Fruit fly (Drosophila melanogaster) whole organism, prepupa: ENCODE measurements around the gene CG8833.

ENCODE experiments used
- CG10631 ChIP-seq: fragments of 200-800 bp; sonication (Bioruptor generic); optimal IDR thresholded peaks from 2 replicates; lab custom pipeline; 2016; ENCODE audit warnings: missing biosample characterization, missing genetic modification characterization
- CG11294 ChIP-seq: fragments of 200-800 bp; sonication (Bioruptor generic); IDR thresholded peaks from 2 replicates; pipeline ENCODE4 v1.3.6; 2022; ENCODE audit warnings: missing biosample characterization, missing genetic modification characterization
- CG11762 ChIP-seq: fragments of 200-800 bp; sonication (Bioruptor generic); optimal IDR thresholded peaks from 3 replicates; lab custom pipeline; 2016; ENCODE audit warnings: missing biosample characterization, missing genetic modification characterization; ENCODE audit not compliant: insufficient read depth
- CG11902 ChIP-seq: fragments of 200-800 bp; sonication (Bioruptor generic); optimal IDR thresholded peaks from 3 replicates; lab custom pipeline; 2016; ENCODE audit warnings: missing biosample characterization, missing genetic modification characterization
- CG15336 ChIP-seq: fragments of 200-800 bp; sonication (Bioruptor generic); IDR thresholded peaks from 2 replicates; pipeline ENCODE4 v1.3.6; 2022; ENCODE audit warnings: missing biosample characterization, missing genetic modification characterization
- CG1621 ChIP-seq: fragments of 200-800 bp; sonication (Bioruptor generic); optimal IDR thresholded peaks from 3 replicates; lab custom pipeline; 2018; ENCODE audit warnings: missing biosample characterization, mild to moderate bottlenecking, missing genetic modification characterization
- CG16779 ChIP-seq: fragments of 200-800 bp; sonication (Bioruptor generic); optimal IDR thresholded peaks from 3 replicates; lab custom pipeline; 2017; ENCODE audit warnings: missing biosample characterization, mild to moderate bottlenecking, missing genetic modification characterization
- CG3032 ChIP-seq: fragments of 200-800 bp; optimal IDR thresholded peaks from 2 replicates; lab custom pipeline; 2019; ENCODE audit warnings: missing biosample characterization, mild to moderate bottlenecking, missing genetic modification characterization, moderate library complexity
- CG31627 ChIP-seq: fragments of 200-800 bp; sonication (Bioruptor generic); optimal IDR thresholded peaks from 3 replicates; lab custom pipeline; 2016; ENCODE audit warnings: missing biosample characterization, missing genetic modification characterization
- CG34406 ChIP-seq: fragments of 200-800 bp; sonication (Bioruptor generic); optimal IDR thresholded peaks from 3 replicates; lab custom pipeline; 2016; ENCODE audit warnings: missing biosample characterization, missing genetic modification characterization
- CG3919 ChIP-seq: fragments of 200-800 bp; sonication (Bioruptor generic); optimal IDR thresholded peaks from 3 replicates; lab custom pipeline; 2016; ENCODE audit warnings: missing biosample characterization, missing genetic modification characterization
- CG4318 ChIP-seq: fragments of 200-800 bp; sonication (Bioruptor generic); optimal IDR thresholded peaks from 3 replicates; lab custom pipeline; 2017; ENCODE audit warnings: missing biosample characterization, mild to moderate bottlenecking, missing genetic modification characterization
- CG6792 ChIP-seq: fragments of 200-800 bp; sonication (Bioruptor generic); optimal IDR thresholded peaks from 3 replicates; lab custom pipeline; 2016; ENCODE audit warnings: missing biosample characterization, missing genetic modification characterization
- CG6808 ChIP-seq: fragments of 200-800 bp; sonication (Bioruptor generic); optimal IDR thresholded peaks from 3 replicates; lab custom pipeline; 2017; ENCODE audit warnings: missing biosample characterization, missing genetic modification characterization, mild to moderate bottlenecking, moderate library complexity, missing genetic modification reagents
- CG6854 ChIP-seq: fragments of 200-800 bp; sonication (Bioruptor generic); optimal IDR thresholded peaks from 2 replicates; lab custom pipeline; 2017; ENCODE audit warnings: missing biosample characterization, mild to moderate bottlenecking, missing genetic modification characterization
- CG7368 ChIP-seq: fragments of 200-800 bp; sonication (Bioruptor generic); optimal IDR thresholded peaks from 3 replicates; lab custom pipeline; 2016; ENCODE audit warnings: missing biosample characterization, missing genetic modification characterization
- CG8119 ChIP-seq: fragments of 200-800 bp; sonication (Bioruptor generic); IDR thresholded peaks from 3 replicates; pipeline ENCODE4 v1.3.6; 2022; ENCODE audit warnings: missing biosample characterization, missing genetic modification characterization
- CG8319 ChIP-seq: fragments of 200-800 bp; sonication (Bioruptor generic); optimal IDR thresholded peaks from 3 replicates; lab custom pipeline; 2016; ENCODE audit warnings: missing biosample characterization, missing genetic modification characterization
- Eip75B ChIP-seq: fragments of 200-800 bp; sonication (Bioruptor generic); optimal IDR thresholded peaks from 3 replicates; lab custom pipeline; 2016; ENCODE audit warnings: missing biosample characterization, missing genetic modification characterization
- Eip78C ChIP-seq: fragments of 200-800 bp; sonication (Bioruptor generic); peaks from one replicate; lab custom pipeline; 2016; ENCODE audit warnings: missing biosample characterization, missing genetic modification characterization
- Eip93F ChIP-seq: fragments of 200-800 bp; sonication (Bioruptor generic); optimal IDR thresholded peaks from 2 replicates; lab custom pipeline; 2016; ENCODE audit warnings: missing biosample characterization, mild to moderate bottlenecking, missing genetic modification characterization
- Ets21C ChIP-seq: fragments of 200-800 bp; sonication (Bioruptor generic); optimal IDR thresholded peaks from 3 replicates; lab custom pipeline; 2016; ENCODE audit warnings: missing biosample characterization, missing genetic modification characterization
- Ets96B ChIP-seq: fragments of 200-800 bp; optimal IDR thresholded peaks from 2 replicates; lab custom pipeline; 2019; ENCODE audit warnings: missing biosample characterization, mild to moderate bottlenecking, missing genetic modification characterization, moderate library complexity
- Gug ChIP-seq: fragments of 200-800 bp; sonication (Bioruptor generic); IDR thresholded peaks from 2 replicates; pipeline ENCODE4 v1.3.6; 2022; ENCODE audit warnings: missing biosample characterization, missing genetic modification characterization
- Hr38 ChIP-seq: sonication (Bioruptor generic); optimal IDR thresholded peaks from 2 replicates; lab custom pipeline; 2016; ENCODE audit warnings: missing biosample characterization, missing genetic modification characterization
- Hr39 ChIP-seq: fragments of 200-800 bp; sonication (Bioruptor generic); optimal IDR thresholded peaks from 2 replicates; lab custom pipeline; 2016; ENCODE audit warnings: missing biosample characterization, missing genetic modification characterization
- Lpt ChIP-seq: fragments of 200-800 bp; sonication (Bioruptor generic); optimal IDR thresholded peaks from 3 replicates; lab custom pipeline; 2016; ENCODE audit warnings: missing biosample characterization, missing genetic modification characterization
- Met ChIP-seq: fragments of 200-800 bp; sonication (Bioruptor generic); optimal IDR thresholded peaks from 3 replicates; lab custom pipeline; 2016; ENCODE audit warnings: missing biosample characterization, missing genetic modification characterization
- OdsH ChIP-seq: fragments of 200-800 bp; sonication (Bioruptor generic); optimal IDR thresholded peaks from 3 replicates; lab custom pipeline; 2016; ENCODE audit warnings: missing biosample characterization, missing genetic modification characterization
- Sox102F ChIP-seq: fragments of 200-800 bp; sonication (Bioruptor generic); optimal IDR thresholded peaks from 2 replicates; lab custom pipeline; 2016; ENCODE audit warnings: missing biosample characterization, mild to moderate bottlenecking, missing genetic modification characterization
- Sox15 ChIP-seq: fragments of 200-800 bp; sonication (Bioruptor generic); optimal IDR thresholded peaks from 3 replicates; lab custom pipeline; 2016; ENCODE audit warnings: missing biosample characterization, missing genetic modification characterization
- cyc ChIP-seq: fragments of 200-800 bp; sonication (Bioruptor generic); optimal IDR thresholded peaks from 3 replicates; lab custom pipeline; 2016; ENCODE audit warnings: missing biosample characterization, missing genetic modification characterization
- dac ChIP-seq: fragments of 200-800 bp; sonication (Bioruptor generic); optimal IDR thresholded peaks from 2 replicates; lab custom pipeline; 2017; ENCODE audit warnings: missing biosample characterization, mild to moderate bottlenecking, missing genetic modification characterization
- dsx ChIP-seq: fragments of 200-800 bp; optimal IDR thresholded peaks from 3 replicates; lab custom pipeline; 2019; ENCODE audit warnings: missing biosample characterization, mild to moderate bottlenecking, missing genetic modification characterization, moderate library complexity; ENCODE audit not compliant: poor library complexity, severe bottlenecking
- eg ChIP-seq: fragments of 200-800 bp; sonication (Bioruptor generic); IDR thresholded peaks from 3 replicates; pipeline ENCODE4 v1.3.6; 2022; ENCODE audit warnings: missing biosample characterization, missing genetic modification characterization
- esn ChIP-seq: fragments of 200-800 bp; sonication (Bioruptor generic); optimal IDR thresholded peaks from 2 replicates; lab custom pipeline; 2016; ENCODE audit warnings: missing biosample characterization, mild to moderate bottlenecking, missing genetic modification characterization, moderate library complexity
- fd59A ChIP-seq: fragments of 200-800 bp; sonication (Bioruptor generic); optimal IDR thresholded peaks from 2 replicates; lab custom pipeline; 2017; ENCODE audit warnings: missing biosample characterization, mild to moderate bottlenecking, missing genetic modification characterization, missing genetic modification reagents
- fkh ChIP-seq: fragments of 200-800 bp; sonication (Bioruptor generic); optimal IDR thresholded peaks from 3 replicates; lab custom pipeline; 2017; ENCODE audit warnings: missing biosample characterization, mild to moderate bottlenecking, missing genetic modification characterization, moderate library complexity
- lz ChIP-seq: fragments of 200-800 bp; sonication (Bioruptor generic); optimal IDR thresholded peaks from 3 replicates; lab custom pipeline; 2016; ENCODE audit warnings: missing biosample characterization, missing genetic modification characterization
- pdm3 ChIP-seq: fragments of 200-800 bp; sonication (Bioruptor generic); optimal IDR thresholded peaks from 3 replicates; lab custom pipeline; 2016; ENCODE audit warnings: missing biosample characterization, missing genetic modification characterization
- spab ChIP-seq: fragments of 200-800 bp; sonication (Bioruptor generic); optimal IDR thresholded peaks from 2 replicates; lab custom pipeline; 2017; ENCODE audit warnings: missing biosample characterization, mild to moderate bottlenecking, missing genetic modification characterization, missing genetic modification reagents
- ss ChIP-seq, 2 experiments: fragments of 200-800 bp; sonication (Bioruptor generic); optimal IDR thresholded peaks; 2 replicates in 1 of 2; 3 replicates in 1 of 2; lab custom pipeline; 2017 to 2018; ENCODE audit warnings: mild to moderate bottlenecking in 2 of 2, missing biosample characterization in 2 of 2, missing genetic modification characterization in 2 of 2, moderate library complexity in 1 of 2
- svp ChIP-seq: fragments of 200-800 bp; sonication (Bioruptor generic); peaks from one replicate; lab custom pipeline; 2016; ENCODE audit warnings: missing biosample characterization, missing genetic modification characterization

Gene CG8833

dm6 chr3L:13917589-13918198, 11.1 kb downstream of the CG8833 start (continued):
- TF ChIP-seq cyc (GFP tag; lab: Kevin White, UChicago) (no peak), CG11902 (peak; percentile 17), svp (GFP tag; lab: Kevin White, UChicago) (peak; percentile 43), eg (GFP tag; lab: Robert Waterston, UW) (peak; percentile 44; the same call in 2 of the 3 replicates), CG7368 (GFP tag; lab: Kevin White, UChicago) (peak; percentile 30), CG11294 (GFP tag; lab: Robert Waterston, UW) (peak; percentile 57), Ets21C (GFP tag; lab: Kevin White, UChicago) (no peak), Gug (GFP tag; lab: Robert Waterston, UW) (peak; percentile 71), CG3032 (tag; lab: Kevin White, UChicago) (peak; percentile 23), Eip75B (GFP tag; lab: Kevin White, UChicago) (peak; percentile 78), CG10631 (GFP tag; lab: Kevin White, UChicago) (peak; percentile 65), ss (GFP tag; optimal IDR thresholded peaks at IDR 0.05; lab: Kevin White, UChicago) (peak; percentile 59 to 64)

dm6 chr3L:13914573-13914972, 14.2 kb downstream of the CG8833 start:
- no peak for TF ChIP-seq Hr39 (GFP tag; lab: Kevin White, UChicago)
- TF ChIP-seq fkh: peak; percentile 52

- no peak for TF ChIP-seq CG16779 (tag; lab: Kevin White, UChicago)
- no peak for TF ChIP-seq CG6808
- TF ChIP-seq fkh: peak; percentile 77
- no peak for TF ChIP-seq CG1621
- TF ChIP-seq CG11902: no peak
- TF ChIP-seq Sox15: no peak
- TF ChIP-seq dac (GFP tag; lab: Kevin White, UChicago): no peak
- TF ChIP-seq CG15336 (GFP tag; lab: Robert Waterston, UW): no peak
- TF ChIP-seq CG11294 (GFP tag; lab: Robert Waterston, UW): no peak
- TF ChIP-seq, all 60 proteins: peak for 1
These were observed 16.0 kb downstream of the CG8833 start for dm6 chr3L:13912777-13913176.

dm6 chr3L:13911649-13912260, 17.0 kb downstream of the CG8833 start:
- peak; percentile 57 for TF ChIP-seq CG15336 (GFP tag; lab: Robert Waterston, UW)
- TF ChIP-seq CG6854: no peak
- TF ChIP-seq CG8119 (GFP tag; lab: Robert Waterston, UW): peak; percentile 71
- no peak for TF ChIP-seq Gug (GFP tag; lab: Robert Waterston, UW)
- no peak for TF ChIP-seq Eip93F (GFP tag; lab: Kevin White, UChicago)
- TF ChIP-seq CG8319 (GFP tag; lab: Kevin White, UChicago): no peak
- TF ChIP-seq CG11294 (GFP tag; lab: Robert Waterston, UW): no peak
- no peak for TF ChIP-seq Lpt (GFP tag; lab: Kevin White, UChicago)
- TF ChIP-seq svp (GFP tag; lab: Kevin White, UChicago): no peak
- no peak for TF ChIP-seq CG7368 (GFP tag; lab: Kevin White, UChicago)
- TF ChIP-seq cyc (GFP tag; lab: Kevin White, UChicago): no peak
- no peak for TF ChIP-seq CG6792 (GFP tag; lab: Kevin White, UChicago)
- no peak for TF ChIP-seq CG6808
- no peak for TF ChIP-seq CG31627 (GFP tag; lab: Kevin White, UChicago)
- no peak for TF ChIP-seq CG3919 (GFP tag; lab: Kevin White, UChicago)
- TF ChIP-seq Eip75B (GFP tag; lab: Kevin White, UChicago): no peak
- no peak for TF ChIP-seq CG16779 (tag; lab: Kevin White, UChicago)
- no peak for TF ChIP-seq Sox102F (GFP tag; lab: Kevin White, UChicago)
- TF ChIP-seq Met (GFP tag; lab: Kevin White, UChicago): no peak
- TF ChIP-seq Eip78C (GFP tag; lab: Kevin White, UChicago): peak; percentile 49
- TF ChIP-seq CG4318 (GFP tag; lab: Kevin White, UChicago): peak; percentile 42
- TF ChIP-seq OdsH (GFP tag; lab: Kevin White, UChicago): peak; percentile 35
- TF ChIP-seq fd59A (GFP tag; lab: Kevin White, UChicago): no peak
- TF ChIP-seq Sox15: no peak
- TF ChIP-seq CG34406: peak; percentile 5
- TF ChIP-seq pdm3 (GFP tag; lab: Kevin White, UChicago): peak; percentile 1
- no peak for TF ChIP-seq esn (GFP tag; lab: Kevin White, UChicago)
- TF ChIP-seq Hr38 (GFP tag; lab: Kevin White, UChicago): no peak
- no peak for TF ChIP-seq spab (GFP tag; lab: Kevin White, UChicago)
- no peak for TF ChIP-seq CG11762 (GFP tag; lab: Kevin White, UChicago)
- peak; percentile 3 for TF ChIP-seq Ets96B (tag; lab: Kevin White, UChicago)
- no peak for TF ChIP-seq lz (GFP tag; lab: Kevin White, UChicago)
- no peak for TF ChIP-seq dsx (GFP tag; lab: Kevin White, UChicago)
- peak; percentile 26 for TF ChIP-seq CG10631 (GFP tag; lab: Kevin White, UChicago)
- no peak for TF ChIP-seq CG11902
